Worm (Caenorhabditis elegans): Measurements from ENCODE around the gene str-16.

- no peak for TF ChIP-seq sea-1 (GFP tag; conservative IDR thresholded peaks at IDR 0.05)
- TF ChIP-seq flt-1 (GFP tag; IDR thresholded peaks at IDR 0.05): no peak
- TF ChIP-seq ceh-36 (tag; optimal IDR thresholded peaks at IDR 0.05): no peak
- no peak for TF ChIP-seq ceh-13 (GFP tag; optimal IDR thresholded peaks at IDR 0.05)
- TF ChIP-seq pes-1 (GFP tag; IDR thresholded peaks at IDR 0.05): no peak
- no peak for TF ChIP-seq hmbx-1 (tag; optimal IDR thresholded peaks at IDR 0.05)
- no peak for TF ChIP-seq ama-1 (optimal IDR thresholded peaks at IDR 0.05)
- TF ChIP-seq aly-1 (tag; optimal IDR thresholded peaks at IDR 0.05): no peak
- no peak for TF ChIP-seq F13C5.2 (tag; optimal IDR thresholded peaks at IDR 0.05)
- no peak for TF ChIP-seq tbx-11 (GFP tag; IDR thresholded peaks at IDR 0.05)
Measured at ce11 chrV:3193091-3193608, 43.5 kb upstream of the str-16 start, which contains the start of the genes Y73C8B.3 and Y73C8B.9.

Data from whole organism, early embryonic.